Worm (Caenorhabditis elegans): Measurements from ENCODE around the gene lgc-17.

Gene lgc-17

ce11 chrX:12123152-12123551, 1.8 kb downstream of the lgc-17 start, which contains the start of gene T01H10.11:
Gene T01H10.11, plus strand, starts transcription at chrX:12123452.
- TF ChIP-seq klf-2 (GFP tag; conservative IDR thresholded peaks at IDR 0.05) (no peak), med-1 (GFP tag; optimal IDR thresholded peaks at IDR 0.05; ENCODE audit: insufficient read depth) (no peak), cog-1 (tag; optimal IDR thresholded peaks at IDR 0.05) (no peak), ref-1 (GFP tag; conservative IDR thresholded peaks at IDR 0.05) (no peak), ztf-23 (GFP tag; IDR thresholded peaks at IDR 0.05) (no peak), ztf-29 (GFP tag; IDR thresholded peaks at IDR 0.05) (no peak), tab-1 (GFP tag; IDR thresholded peaks at IDR 0.05) (no peak), flt-1 (GFP tag; IDR thresholded peaks at IDR 0.05) (no peak), T22C8.4 (GFP tag; IDR thresholded peaks at IDR 0.05) (no peak)

DNA sequence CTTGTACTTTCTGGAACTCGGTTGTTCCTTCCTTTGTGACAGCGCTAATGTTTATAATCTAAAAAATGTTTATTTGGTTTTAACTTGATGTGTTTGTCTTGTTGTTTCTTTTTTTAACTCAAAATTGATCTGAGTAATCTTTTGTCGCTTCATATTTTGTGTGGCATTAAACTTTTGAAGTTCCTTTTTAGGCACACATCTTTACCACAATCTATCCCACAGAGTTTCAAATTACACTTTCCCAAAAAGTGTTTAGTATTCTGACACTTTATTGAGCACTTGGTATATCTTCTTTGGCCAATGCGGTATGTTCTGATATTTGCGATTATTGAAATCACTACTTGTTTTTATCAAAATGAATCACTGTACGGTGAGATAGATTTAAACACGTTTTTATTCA, 3.9 kb downstream of the lgc-17 start, which contains the start of gene lgc-18:
Gene lgc-18 (plus strand): TSS at position 301 of the 400 bp plus-strand sequence.
- TF ChIP-seq cog-1 (tag; optimal IDR thresholded peaks at IDR 0.05) (no peak), klf-2 (GFP tag; conservative IDR thresholded peaks at IDR 0.05) (no peak), med-1 (GFP tag; optimal IDR thresholded peaks at IDR 0.05; ENCODE audit: insufficient read depth) (no peak), ztf-23 (GFP tag; IDR thresholded peaks at IDR 0.05) (no peak), flt-1 (GFP tag; IDR thresholded peaks at IDR 0.05) (no peak), T22C8.4 (GFP tag; IDR thresholded peaks at IDR 0.05) (no peak), tab-1 (GFP tag; IDR thresholded peaks at IDR 0.05) (no peak), ref-1 (GFP tag; conservative IDR thresholded peaks at IDR 0.05) (no peak), ztf-29 (GFP tag; IDR thresholded peaks at IDR 0.05) (no peak)

DNA sequence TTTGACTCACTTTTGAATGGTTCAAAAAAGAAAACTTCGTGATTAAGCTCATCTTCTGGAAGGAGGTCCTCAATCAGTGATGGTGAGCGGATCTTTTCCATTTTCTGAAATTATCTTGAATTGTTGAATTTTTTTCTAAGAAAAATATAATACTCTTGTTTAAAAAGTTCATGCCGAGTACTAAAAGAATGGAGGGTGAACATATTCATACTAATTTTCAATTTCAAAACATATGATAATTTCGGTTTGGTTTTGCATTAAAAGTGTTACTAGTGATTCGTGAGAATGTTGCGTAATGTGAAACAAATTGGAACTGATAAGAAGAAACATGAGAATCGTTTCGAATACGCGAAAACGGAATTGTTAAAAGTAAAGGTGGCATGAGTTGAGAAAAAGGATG, 19.7 kb downstream of the lgc-17 start, which contains the start of gene lyst-1:
Gene lyst-1 (minus strand): TSS at position 101 of the 400 bp plus-strand sequence.
- TF ChIP-seq flt-1 (GFP tag; IDR thresholded peaks at IDR 0.05) (no peak), T22C8.4 (GFP tag; IDR thresholded peaks at IDR 0.05) (no peak), ref-1 (GFP tag; conservative IDR thresholded peaks at IDR 0.05) (no peak), cog-1 (tag; optimal IDR thresholded peaks at IDR 0.05) (no peak), klf-2 (GFP tag; conservative IDR thresholded peaks at IDR 0.05) (no peak), ztf-23 (GFP tag; IDR thresholded peaks at IDR 0.05) (no peak)

- TF ChIP-seq ref-1 (GFP tag; conservative IDR thresholded peaks at IDR 0.05) = 0 out of 2 replicates have a peak, but pooled peaks have one; percentile 26
- no peak for TF ChIP-seq T22C8.4 (GFP tag; IDR thresholded peaks at IDR 0.05)
- TF ChIP-seq cog-1 (tag; optimal IDR thresholded peaks at IDR 0.05) = no peak
- no peak for TF ChIP-seq klf-2 (GFP tag; conservative IDR thresholded peaks at IDR 0.05)
Observed at ce11 chrX:12142569-12142968, 21.2 kb downstream of the lgc-17 start, which contains the start of gene M153.3. Gene M153.3, plus strand, starts transcription at chrX:12142869.

DNA sequence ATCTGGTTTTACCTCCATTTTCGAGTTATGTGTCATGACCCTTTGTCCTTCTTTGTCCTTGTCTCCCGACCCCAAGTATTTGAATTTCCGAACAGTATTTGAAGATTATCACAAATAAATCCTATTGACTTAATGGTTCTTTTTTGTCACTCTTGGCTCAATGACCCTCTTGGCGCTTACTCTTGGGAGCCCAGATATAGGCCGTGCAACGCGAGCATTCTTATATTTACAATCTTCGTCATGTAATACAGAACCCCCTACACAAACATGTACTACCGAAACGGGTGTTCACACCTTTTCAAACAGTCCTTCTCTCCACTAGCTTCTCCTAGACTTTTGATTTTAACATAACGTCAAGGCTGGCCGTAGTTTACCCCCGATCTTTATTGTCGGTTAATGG, 22.3 kb downstream of the lgc-17 start, which contains the start of gene M153.5:
Gene M153.5 (plus strand): TSS at position 301 of the 400 bp plus-strand sequence.
- TF ChIP-seq ztf-29 (GFP tag; IDR thresholded peaks at IDR 0.05) = no peak
- TF ChIP-seq med-1 (GFP tag; optimal IDR thresholded peaks at IDR 0.05; ENCODE audit: insufficient read depth) = no peak
- no peak for TF ChIP-seq T22C8.4 (GFP tag; IDR thresholded peaks at IDR 0.05)
- TF ChIP-seq flt-1 (GFP tag; IDR thresholded peaks at IDR 0.05) = no peak
- no peak for TF ChIP-seq ztf-23 (GFP tag; IDR thresholded peaks at IDR 0.05)
- no peak for TF ChIP-seq tab-1 (GFP tag; IDR thresholded peaks at IDR 0.05)
- TF ChIP-seq klf-2 (GFP tag; conservative IDR thresholded peaks at IDR 0.05) = no peak
- TF ChIP-seq cog-1 (tag; optimal IDR thresholded peaks at IDR 0.05) = no peak
- TF ChIP-seq ref-1 (GFP tag; conservative IDR thresholded peaks at IDR 0.05) = no peak

- TF ChIP-seq med-1 (GFP tag; optimal IDR thresholded peaks at IDR 0.05; ENCODE audit: insufficient read depth) (no peak), ref-1 (GFP tag; conservative IDR thresholded peaks at IDR 0.05) (no peak), ztf-23 (GFP tag; IDR thresholded peaks at IDR 0.05) (no peak), tab-1 (GFP tag; IDR thresholded peaks at IDR 0.05) (no peak), T22C8.4 (GFP tag; IDR thresholded peaks at IDR 0.05) (no peak), ztf-29 (GFP tag; IDR thresholded peaks at IDR 0.05) (no peak), flt-1 (GFP tag; IDR thresholded peaks at IDR 0.05) (no peak), klf-2 (GFP tag; conservative IDR thresholded peaks at IDR 0.05) (no peak), cog-1 (tag; optimal IDR thresholded peaks at IDR 0.05) (no peak)
Observed at ce11 chrX:12145919-12146318, 24.5 kb downstream of the lgc-17 start.

DNA sequence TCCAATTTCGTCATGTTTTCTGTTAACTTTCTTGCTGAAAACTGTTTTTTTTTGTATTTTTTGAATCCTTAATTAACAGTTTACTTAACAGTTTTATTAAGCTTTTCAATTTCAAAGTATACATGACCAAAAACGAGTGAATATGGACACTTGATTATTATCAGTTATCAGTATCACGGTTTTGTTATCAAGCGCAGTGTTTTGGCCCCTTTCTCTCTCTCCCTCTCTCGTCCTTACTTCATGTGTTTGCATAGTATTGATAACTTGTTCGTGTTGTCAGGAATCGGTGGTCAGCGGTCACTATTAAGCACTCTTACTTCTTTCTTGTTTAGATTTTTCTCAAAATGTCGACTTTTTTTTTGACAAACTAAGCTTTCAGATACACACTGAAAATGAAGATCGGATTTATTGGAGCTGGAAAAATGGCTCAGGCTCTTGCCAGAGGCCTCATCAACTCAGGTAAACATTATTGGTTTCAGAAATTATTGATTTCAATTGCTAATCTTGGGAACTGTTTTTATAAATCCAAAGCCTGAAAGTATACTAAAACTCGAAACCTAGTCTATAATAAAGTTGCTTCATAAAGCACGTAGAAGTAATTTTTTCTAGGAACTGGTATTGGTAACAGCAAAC, 25.2 kb downstream of the lgc-17 start, which contains the start of gene pycr-1:
Gene pycr-1 (plus strand): TSS at position 380 of the 633 bp plus-strand sequence.
- TF ChIP-seq ztf-23 (GFP tag; IDR thresholded peaks at IDR 0.05) (no peak), klf-2 (GFP tag; conservative IDR thresholded peaks at IDR 0.05) (no peak), T22C8.4 (GFP tag; IDR thresholded peaks at IDR 0.05) (no peak), ref-1 (GFP tag; conservative IDR thresholded peaks at IDR 0.05) (no peak), cog-1 (tag; optimal IDR thresholded peaks at IDR 0.05) (no peak), med-1 (GFP tag; optimal IDR thresholded peaks at IDR 0.05; ENCODE audit: insufficient read depth) (no peak), ztf-29 (GFP tag; IDR thresholded peaks at IDR 0.05) (no peak)

ce11 chrX:12149638-12150137, 28.3 kb downstream of the lgc-17 start, which contains the start of gene znf-474:
Gene znf-474, plus strand, starts transcription at chrX:12149924.
- TF ChIP-seq flt-1 (GFP tag; IDR thresholded peaks at IDR 0.05) (no peak), cog-1 (tag; optimal IDR thresholded peaks at IDR 0.05) (no peak), ztf-23 (GFP tag; IDR thresholded peaks at IDR 0.05) (no peak), ref-1 (GFP tag; conservative IDR thresholded peaks at IDR 0.05) (no peak), T22C8.4 (GFP tag; IDR thresholded peaks at IDR 0.05) (no peak), tab-1 (GFP tag; IDR thresholded peaks at IDR 0.05) (no peak), klf-2 (GFP tag; conservative IDR thresholded peaks at IDR 0.05) (no peak), med-1 (GFP tag; optimal IDR thresholded peaks at IDR 0.05; ENCODE audit: insufficient read depth) (no peak), ztf-29 (GFP tag; IDR thresholded peaks at IDR 0.05) (no peak)

ce11 chrX:12154055-12154898, 32.9 kb downstream of the lgc-17 start, which contains the start of gene mfsd-11:
Gene mfsd-11, minus strand, starts transcription at chrX:12154105.
- TF ChIP-seq T22C8.4 (GFP tag; IDR thresholded peaks at IDR 0.05) (no peak), ztf-23 (GFP tag; IDR thresholded peaks at IDR 0.05) (no peak), ztf-29 (GFP tag; IDR thresholded peaks at IDR 0.05) (no peak), med-1 (GFP tag; optimal IDR thresholded peaks at IDR 0.05; ENCODE audit: insufficient read depth) (no peak), flt-1 (GFP tag; IDR thresholded peaks at IDR 0.05) (no peak), cog-1 (tag; optimal IDR thresholded peaks at IDR 0.05) (no peak), ref-1 (GFP tag; conservative IDR thresholded peaks at IDR 0.05) (no peak), tab-1 (GFP tag; IDR thresholded peaks at IDR 0.05) (no peak), klf-2 (GFP tag; conservative IDR thresholded peaks at IDR 0.05) (no peak)

All from whole organism, midembryonic.